Worm (Caenorhabditis elegans): Measurements from ENCODE around the gene C24A3.4.

DNA sequence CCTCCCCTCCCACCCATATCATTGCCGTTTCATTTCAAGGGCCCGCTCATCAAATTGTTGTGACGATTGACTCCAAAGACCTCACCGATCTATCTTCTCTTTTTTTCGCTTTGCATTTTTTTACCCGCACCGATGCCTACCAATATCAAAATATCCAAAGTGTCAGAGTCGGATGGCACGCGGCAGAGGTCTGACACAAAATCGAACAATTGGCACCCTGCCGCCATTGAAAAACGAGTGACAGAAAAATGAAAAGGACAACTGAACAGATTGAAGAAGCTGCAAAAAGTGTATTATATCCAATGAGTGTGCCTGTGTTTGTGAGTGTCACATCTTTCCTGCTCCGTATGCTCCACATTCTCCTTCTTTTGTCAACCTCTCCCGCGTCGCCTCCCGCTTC lies 5.8 kb upstream of the C24A3.4 start:
- TF ChIP-seq ceh-91 (GFP tag; IDR thresholded peaks at IDR 0.05) = no peak
- no peak for TF ChIP-seq sdz-38 (tag; optimal IDR thresholded peaks at IDR 0.05)
- no peak for TF ChIP-seq F49E8.2 (tag; optimal IDR thresholded peaks at IDR 0.05; ENCODE audit: insufficient read depth)
- TF ChIP-seq hlh-26 (GFP tag; conservative IDR thresholded peaks at IDR 0.05) = no peak
- no peak for TF ChIP-seq aptf-3 (GFP tag; IDR thresholded peaks at IDR 0.05)
- no peak for TF ChIP-seq dox-1 (GFP tag; IDR thresholded peaks at IDR 0.05)
- TF ChIP-seq ztf-22 (GFP tag; optimal IDR thresholded peaks at IDR 0.05) = no peak
